Worm (Caenorhabditis elegans) whole organism, midembryonic: ENCODE results near the gene msrp-3.

ENCODE experiments used
- cog-1 ChIP-seq: sonication (generic microtip); optimal IDR thresholded peaks from 2 replicates; lab custom pipeline; 2016; ENCODE audit warnings: missing genetic modification characterization, missing compliant biosample characterization
- flt-1 ChIP-seq: fragments of 200-800 bp; sonication (Bioruptor generic); IDR thresholded peaks from 2 replicates; pipeline ENCODE4 v1.3.6; 2022; ENCODE audit warnings: missing genetic modification characterization, missing compliant biosample characterization
- ref-1 ChIP-seq: fragments of 200-800 bp; sonication (Bioruptor generic); conservative IDR thresholded peaks from 2 replicates; pipeline ENCODE4 v1.3.6; 2022; ENCODE audit warnings: missing genetic modification reagents, missing genetic modification characterization, missing compliant biosample characterization
- ztf-29 ChIP-seq: fragments of 200-800 bp; sonication (Bioruptor generic); IDR thresholded peaks from 2 replicates; pipeline ENCODE4 v1.3.6; 2022; ENCODE audit warnings: missing genetic modification reagents, missing genetic modification characterization, missing compliant biosample characterization

DNA sequence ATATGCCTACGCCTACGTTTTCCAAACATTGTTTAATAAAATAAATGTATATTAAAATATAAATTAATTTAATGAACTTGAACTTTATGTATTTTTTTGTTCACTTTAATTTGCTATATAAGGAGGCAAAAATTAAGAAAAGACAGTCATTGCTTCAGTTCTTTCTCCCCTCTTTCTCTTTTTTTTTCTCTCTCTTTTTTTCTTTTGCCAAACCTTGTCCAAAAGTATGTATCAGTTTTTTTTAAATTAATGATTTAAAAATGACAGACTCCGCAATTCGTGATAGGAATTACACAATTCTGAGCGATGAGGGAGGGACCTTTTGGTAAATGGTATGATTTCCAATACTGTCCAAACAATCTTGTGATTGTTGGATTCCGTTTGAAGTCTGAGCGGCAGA lies 11.6 kb downstream of the msrp-3 start, which contains the start of gene F46F5.13:
- TF ChIP-seq cog-1 (no peak), ztf-29 (GFP tag; lab: Robert Waterston, UW) (no peak), ref-1 (GFP tag; lab: Robert Waterston, UW) (no peak), flt-1 (GFP tag; lab: Robert Waterston, UW) (no peak)
